Fruit fly (Drosophila melanogaster): ENCODE measurements around the gene Myc.
A peak's percentile ranks its signal among the peaks of the same experiment; 100 is the strongest.

The Myc gene

dm6 chrX:3396837-3397495, 24.0 kb downstream of the Myc start (continued):
- TF ChIP-seq Sox102F (GFP tag; optimal IDR thresholded peaks at IDR 0.05): peak; percentile 64
- peak; percentile 39 for TF ChIP-seq nmo (GFP tag; optimal IDR thresholded peaks at IDR 0.05)
- no peak for TF ChIP-seq sr (GFP tag; IDR thresholded peaks at IDR 0.05)
- TF ChIP-seq shn (GFP tag; optimal IDR thresholded peaks at IDR 0.05): no peak
- TF ChIP-seq lab (GFP tag; optimal IDR thresholded peaks at IDR 0.05): no peak
- no peak for TF ChIP-seq BtbVII (GFP tag; optimal IDR thresholded peaks at IDR 0.05)
- no peak for TF ChIP-seq Camta (GFP tag; optimal IDR thresholded peaks at IDR 0.05)
- peak; percentile 4 for TF ChIP-seq Meics (GFP tag; optimal IDR thresholded peaks at IDR 0.05)
- TF ChIP-seq HmgD (GFP tag; optimal IDR thresholded peaks at IDR 0.05): no peak
- TF ChIP-seq CG17328 (GFP tag; IDR thresholded peaks at IDR 0.05): peak; percentile 74
- TF ChIP-seq D19B (GFP tag; optimal IDR thresholded peaks at IDR 0.05): no peak
- peak; percentile 51; the same call in 1 of the 2 replicates for TF ChIP-seq CG13287 (GFP tag; IDR thresholded peaks at IDR 0.05; ENCODE audit: partially characterized antibody)
- TF ChIP-seq Hr78 (GFP tag; optimal IDR thresholded peaks at IDR 0.05): no peak
- TF ChIP-seq ab (GFP tag; optimal IDR thresholded peaks at IDR 0.05): no peak
- TF ChIP-seq lov (optimal IDR thresholded peaks at IDR 0.05): no peak
- peak; percentile 68; the same call in 1 of the 3 replicates for TF ChIP-seq lov (GFP tag; IDR thresholded peaks at IDR 0.05)
- no peak for TF ChIP-seq CG10654 (GFP tag; optimal IDR thresholded peaks at IDR 0.05)
- no peak for TF ChIP-seq CG6272 (GFP tag; IDR thresholded peaks at IDR 0.05)
- no peak for TF ChIP-seq CHES-1-like (GFP tag; optimal IDR thresholded peaks at IDR 0.05)
- TF ChIP-seq CG34376 (GFP tag; optimal IDR thresholded peaks at IDR 0.05): no peak
- TF ChIP-seq Trl (optimal IDR thresholded peaks at IDR 0.05): no peak
- TF ChIP-seq Trl (GFP tag; optimal IDR thresholded peaks at IDR 0.05): no peak
- TF ChIP-seq zen2 (GFP tag; IDR thresholded peaks at IDR 0.05; ENCODE audit: partially characterized antibody): no peak
- no peak for TF ChIP-seq Elba2 (GFP tag; optimal IDR thresholded peaks at IDR 0.05)
- TF ChIP-seq aop (GFP tag; IDR thresholded peaks at IDR 0.05): no peak
- TF ChIP-seq CG6791 (GFP tag; IDR thresholded peaks at IDR 0.05; ENCODE audit: partially characterized antibody): no peak
- no peak for TF ChIP-seq CG6683 (GFP tag; optimal IDR thresholded peaks at IDR 0.05)
- TF ChIP-seq C15 (GFP tag; IDR thresholded peaks at IDR 0.05): no peak
- no peak for TF ChIP-seq Sin3A (optimal IDR thresholded peaks at IDR 0.05)
- TF ChIP-seq CG1233 (GFP tag; optimal IDR thresholded peaks at IDR 0.05): no peak
- TF ChIP-seq Side (GFP tag; optimal IDR thresholded peaks at IDR 0.05): no peak
- TF ChIP-seq dpn (GFP tag; optimal IDR thresholded peaks at IDR 0.05): no peak
- no peak for TF ChIP-seq ems (GFP tag; optimal IDR thresholded peaks at IDR 0.05)
- TF ChIP-seq lola (GFP tag; optimal IDR thresholded peaks at IDR 0.05): peak in 1 of 3 experiments; percentile 27
- no peak for TF ChIP-seq exex (tag; optimal IDR thresholded peaks at IDR 0.05)
- no peak for TF ChIP-seq ken (GFP tag; IDR thresholded peaks at IDR 0.05)
- TF ChIP-seq CG4617 (GFP tag; optimal IDR thresholded peaks at IDR 0.05; ENCODE audit: borderline replicate concordance): no peak
- TF ChIP-seq hkb (optimal IDR thresholded peaks at IDR 0.05): no peak
- TF ChIP-seq hkb (GFP tag; IDR thresholded peaks at IDR 0.05): peak; percentile 44; the same call in 1 of the 2 replicates
- no peak for TF ChIP-seq Rx (GFP tag; IDR thresholded peaks at IDR 0.05)
- TF ChIP-seq CoRest (tag; optimal IDR thresholded peaks at IDR 0.05): peak; percentile 43
- peak; percentile 64; the same call in 1 of the 3 replicates for TF ChIP-seq Doc3 (GFP tag; IDR thresholded peaks at IDR 0.05; ENCODE audit: partially characterized antibody)
- no peak for TF ChIP-seq CG6765 (GFP tag; optimal IDR thresholded peaks at IDR 0.05)
- no peak for TF ChIP-seq sqz (GFP tag; optimal IDR thresholded peaks at IDR 0.05)
- TF ChIP-seq eve (GFP tag; optimal IDR thresholded peaks at IDR 0.05): no peak
- TF ChIP-seq phol (tag; optimal IDR thresholded peaks at IDR 0.05): peak; percentile 39
- TF ChIP-seq HHEX (GFP tag; optimal IDR thresholded peaks at IDR 0.05): no peak
- TF ChIP-seq CG12071 (GFP tag; optimal IDR thresholded peaks at IDR 0.05): no peak
- TF ChIP-seq pan (optimal IDR thresholded peaks at IDR 0.05): no peak
- TF ChIP-seq pan (GFP tag; optimal IDR thresholded peaks at IDR 0.05 in 1 of 2, IDR thresholded peaks at IDR 0.05 in 1 of 2): peak in 1 of 2 experiments; percentile 65
- TF ChIP-seq CG14860 (GFP tag; IDR thresholded peaks at IDR 0.05; ENCODE audit: partially characterized antibody): no peak
